Fruit fly (Drosophila melanogaster) whole organism, embryonic: ENCODE measurements around the gene CG13077.

ENCODE experiments used
- Bteb2 ChIP-seq: fragments of 200-800 bp; sonication (Bioruptor generic); optimal IDR thresholded peaks from 2 replicates; lab custom pipeline; 2016; ENCODE audit warnings: missing biosample characterization, missing genetic modification characterization
- CG10431 ChIP-seq: fragments of 200-800 bp; sonication (Bioruptor generic); optimal IDR thresholded peaks from 3 replicates; lab custom pipeline; 2018; ENCODE audit warnings: missing biosample characterization, mild to moderate bottlenecking, missing genetic modification characterization
- CG11723 ChIP-seq: fragments of 200-800 bp; sonication (Bioruptor generic); optimal IDR thresholded peaks from 2 replicates; lab custom pipeline; 2017; ENCODE audit warnings: missing biosample characterization, mild to moderate bottlenecking, missing genetic modification characterization
- CG12942 ChIP-seq: fragments of 200-800 bp; sonication (Bioruptor generic); optimal IDR thresholded peaks from 3 replicates; lab custom pipeline; 2016; ENCODE audit warnings: missing biosample characterization, missing genetic modification characterization
- CG13287 ChIP-seq: fragments of 200-800 bp; sonication (Bioruptor generic); IDR thresholded peaks from 2 replicates; pipeline ENCODE4 v1.3.6; 2022; ENCODE audit warnings: missing biosample characterization, missing genetic modification characterization; ENCODE audit not compliant: partially characterized antibody
- CG13296 ChIP-seq: fragments of 200-800 bp; sonication (Bioruptor generic); optimal IDR thresholded peaks from 3 replicates; lab custom pipeline; 2018; ENCODE audit warnings: missing biosample characterization, mild to moderate bottlenecking, missing genetic modification characterization
- CG13775 ChIP-seq: fragments of 200-800 bp; sonication (Bioruptor generic); optimal IDR thresholded peaks from 3 replicates; lab custom pipeline; 2017; ENCODE audit warnings: missing biosample characterization, mild to moderate bottlenecking, missing genetic modification characterization
- CG15601 ChIP-seq: fragments of 200-800 bp; sonication (Bioruptor generic); optimal IDR thresholded peaks from 3 replicates; lab custom pipeline; 2019; ENCODE audit warnings: missing biosample characterization, mild to moderate bottlenecking, missing genetic modification characterization, moderate library complexity
- CG17361 ChIP-seq: fragments of 200-800 bp; sonication (Bioruptor generic); IDR thresholded peaks from 3 replicates; pipeline ENCODE4 v1.3.6; 2022; ENCODE audit warnings: missing biosample characterization, missing genetic modification characterization
- CG17912 ChIP-seq: fragments of 200-800 bp; sonication (Bioruptor generic); optimal IDR thresholded peaks from 2 replicates; lab custom pipeline; 2018; ENCODE audit warnings: missing biosample characterization, mild to moderate bottlenecking, missing genetic modification characterization
- CG2120 ChIP-seq: fragments of 200-800 bp; sonication (Bioruptor generic); optimal IDR thresholded peaks from 3 replicates; lab custom pipeline; 2016; ENCODE audit warnings: missing biosample characterization, missing genetic modification characterization
- CG32767 ChIP-seq: fragments of 200-800 bp; sonication (Bioruptor generic); IDR thresholded peaks from 2 replicates; pipeline ENCODE4 v1.3.6; 2022; ENCODE audit warnings: missing biosample characterization, missing genetic modification characterization
- CG3281 ChIP-seq: fragments of 200-800 bp; sonication (Bioruptor generic); optimal IDR thresholded peaks from 3 replicates; lab custom pipeline; 2017; ENCODE audit warnings: missing biosample characterization, mild to moderate bottlenecking, missing genetic modification characterization
- CG3726 ChIP-seq: fragments of 200-800 bp; sonication (Bioruptor generic); IDR thresholded peaks from 3 replicates; pipeline ENCODE4, ENCODE4 v1.3.6; 2022; ENCODE audit warnings: missing biosample characterization, missing genetic modification characterization
- CG6175 ChIP-seq: fragments of 200-800 bp; sonication (Bioruptor generic); IDR thresholded peaks from 3 replicates; pipeline ENCODE4 v1.3.6; 2022; ENCODE audit warnings: missing biosample characterization, missing genetic modification characterization
- CG8290 ChIP-seq, 3 experiments: fragments of 200-800 bp; sonication (Bioruptor generic); optimal IDR thresholded peaks; 2 replicates each; lab custom pipeline; 2016 to 2019; ENCODE audit warnings: missing biosample characterization in 3 of 3, missing genetic modification characterization in 3 of 3, mild to moderate bottlenecking in 2 of 3, moderate library complexity in 1 of 3
- CG8478 ChIP-seq: fragments of >200 bp; optimal IDR thresholded peaks from 2 replicates; lab custom pipeline; 2018
- CG9437 ChIP-seq: fragments of 200-800 bp; sonication (Bioruptor generic); optimal IDR thresholded peaks from 2 replicates; lab custom pipeline; 2018; ENCODE audit warnings: missing biosample characterization, mild to moderate bottlenecking, missing genetic modification characterization
- CG9727 ChIP-seq: fragments of 200-800 bp; sonication (Bioruptor generic); optimal IDR thresholded peaks from 3 replicates; lab custom pipeline; 2017; ENCODE audit warnings: missing biosample characterization, mild to moderate bottlenecking, missing genetic modification characterization
- Dfd ChIP-seq, 2 experiments: fragments of >200 bp; optimal IDR thresholded peaks; 2 replicates each; lab custom pipeline; 2017; ENCODE audit warnings: missing biosample characterization in 2 of 2, missing genetic modification characterization in 2 of 2
- Dp ChIP-seq: fragments of 200-800 bp; sonication (Bioruptor generic); optimal IDR thresholded peaks from 2 replicates; lab custom pipeline; 2018; ENCODE audit warnings: missing biosample characterization, mild to moderate bottlenecking, missing genetic modification characterization, moderate library complexity
- Ets97D ChIP-seq: fragments of 200-800 bp; sonication (Bioruptor generic); optimal IDR thresholded peaks from 3 replicates; lab custom pipeline; 2016; ENCODE audit warnings: missing biosample characterization, missing genetic modification characterization
- HmgD ChIP-seq: fragments of 200-800 bp; sonication (Bioruptor generic); optimal IDR thresholded peaks from 3 replicates; lab custom pipeline; 2016; ENCODE audit warnings: missing biosample characterization, missing genetic modification characterization
- Mad ChIP-seq: fragments of 200-800 bp; sonication (Bioruptor generic); optimal IDR thresholded peaks from 2 replicates; lab custom pipeline; 2016; ENCODE audit warnings: missing biosample characterization, missing genetic modification characterization
- Mes4 ChIP-seq: fragments of 200-800 bp; sonication (Bioruptor generic); optimal IDR thresholded peaks from 2 replicates; lab custom pipeline; 2016; ENCODE audit warnings: missing biosample characterization, missing genetic modification characterization
- NC2β ChIP-seq: fragments of 200-800 bp; sonication (Bioruptor generic); optimal IDR thresholded peaks from 2 replicates; lab custom pipeline; 2016; ENCODE audit warnings: missing biosample characterization, missing genetic modification characterization
- Neu2 ChIP-seq: fragments of 200-800 bp; sonication (Bioruptor generic); optimal IDR thresholded peaks from 3 replicates; lab custom pipeline; 2016; ENCODE audit warnings: missing biosample characterization, missing genetic modification characterization, borderline replicate concordance
- Taf1 ChIP-seq: fragments of 200-800 bp; sonication (Bioruptor generic); IDR thresholded peaks from 2 replicates; pipeline ENCODE4 v1.3.6; 2022; ENCODE audit warnings: missing biosample characterization, missing genetic modification characterization
- Xrp1 ChIP-seq: fragments of 200-800 bp; sonication (Bioruptor generic); IDR thresholded peaks from 2 replicates; pipeline ENCODE4 v1.3.6; 2022; ENCODE audit warnings: missing biosample characterization, missing genetic modification characterization
- cas ChIP-seq: fragments of 200-800 bp; sonication (Bioruptor generic); IDR thresholded peaks from 2 replicates; pipeline ENCODE4 v1.3.6; 2022; ENCODE audit warnings: missing biosample characterization, missing genetic modification characterization
- caup ChIP-seq: fragments of 200-800 bp; sonication (Bioruptor generic); optimal IDR thresholded peaks from 3 replicates; lab custom pipeline; 2017; ENCODE audit warnings: missing biosample characterization, mild to moderate bottlenecking, missing genetic modification characterization, moderate library complexity; ENCODE audit not compliant: severe bottlenecking
- chn ChIP-seq: fragments of 200-800 bp; sonication (Bioruptor generic); optimal IDR thresholded peaks from 2 replicates; lab custom pipeline; 2016; ENCODE audit warnings: missing biosample characterization, missing genetic modification characterization
- corto ChIP-seq: fragments of 200-800 bp; sonication (Bioruptor generic); optimal IDR thresholded peaks from 2 replicates; lab custom pipeline; 2016; ENCODE audit warnings: missing biosample characterization, mild to moderate bottlenecking, missing genetic modification characterization, moderate library complexity
- croc ChIP-seq: fragments of 200-800 bp; sonication (Bioruptor generic); conservative IDR thresholded peaks from 3 replicates; pipeline ENCODE4 v1.3.6; 2022; ENCODE audit warnings: missing biosample characterization, missing genetic modification characterization
- grau ChIP-seq: fragments of 200-800 bp; optimal IDR thresholded peaks from 3 replicates; lab custom pipeline; 2019; ENCODE audit warnings: missing biosample characterization, mild to moderate bottlenecking, missing genetic modification characterization, moderate library complexity
- hth ChIP-seq: fragments of >200 bp; optimal IDR thresholded peaks from 2 replicates; lab custom pipeline; 2017; ENCODE audit warnings: inconsistent platforms
- insv ChIP-seq, 2 experiments: fragments of 200-800 bp; sonication (Bioruptor generic); optimal IDR thresholded peaks; 3 replicates each; lab custom pipeline; 2016 to 2018; ENCODE audit warnings: missing biosample characterization in 2 of 2, missing genetic modification characterization in 2 of 2
- kni ChIP-seq: fragments of 200-800 bp; sonication (Bioruptor generic); optimal IDR thresholded peaks from 3 replicates; lab custom pipeline; 2017; ENCODE audit warnings: mild to moderate bottlenecking, missing biosample characterization, missing genetic modification reagents, missing genetic modification characterization
- lbe ChIP-seq: fragments of 200-800 bp; sonication (Bioruptor generic); optimal IDR thresholded peaks from 2 replicates; lab custom pipeline; 2016; ENCODE audit warnings: missing biosample characterization, mild to moderate bottlenecking, missing genetic modification characterization
- lilli ChIP-seq: fragments of 200-800 bp; sonication (Bioruptor generic); optimal IDR thresholded peaks from 3 replicates; lab custom pipeline; 2016; ENCODE audit warnings: missing biosample characterization, missing genetic modification characterization
- lmd ChIP-seq: fragments of 200-800 bp; sonication (Bioruptor generic); IDR thresholded peaks from 2 replicates; pipeline ENCODE4 v1.3.6; 2022; ENCODE audit warnings: missing biosample characterization, missing genetic modification characterization
- luna ChIP-seq: fragments of 200-800 bp; sonication (Bioruptor generic); optimal IDR thresholded peaks from 2 replicates; lab custom pipeline; 2016; ENCODE audit warnings: missing biosample characterization, missing genetic modification characterization
- oc ChIP-seq: fragments of 200-800 bp; sonication (Bioruptor generic); optimal IDR thresholded peaks from 2 replicates; lab custom pipeline; 2018; ENCODE audit warnings: missing biosample characterization, mild to moderate bottlenecking, missing genetic modification characterization, moderate library complexity
- ranshi ChIP-seq: fragments of 200-800 bp; sonication (Bioruptor generic); IDR thresholded peaks from 2 replicates; pipeline ENCODE4 v1.3.6; 2022; ENCODE audit warnings: missing biosample characterization, missing genetic modification characterization
- ro ChIP-seq: fragments of 200-800 bp; sonication (Bioruptor generic); IDR thresholded peaks from 2 replicates; pipeline ENCODE4 v1.3.6; 2022; ENCODE audit warnings: missing biosample characterization, missing genetic modification characterization
- scrt ChIP-seq: fragments of 200-800 bp; sonication (Bioruptor generic); optimal IDR thresholded peaks from 2 replicates; lab custom pipeline; 2018; ENCODE audit warnings: missing biosample characterization, mild to moderate bottlenecking, missing genetic modification characterization, moderate library complexity
- sens ChIP-seq: fragments of 200-800 bp; sonication (Bioruptor generic); peaks from one replicate; lab custom pipeline; 2016; ENCODE audit warnings: missing biosample characterization, missing genetic modification characterization
- slbo ChIP-seq: fragments of 200-800 bp; sonication (Bioruptor generic); IDR thresholded peaks from 2 replicates; pipeline ENCODE4 v1.3.6; 2022; ENCODE audit warnings: missing biosample characterization, missing genetic modification characterization
- tna ChIP-seq: fragments of 200-800 bp; sonication (Bioruptor generic); IDR thresholded peaks from 2 replicates; pipeline ENCODE4 v1.3.6; 2022; ENCODE audit warnings: missing biosample characterization, missing genetic modification characterization; ENCODE audit not compliant: partially characterized antibody
- zen ChIP-seq: fragments of 200-800 bp; sonication (Bioruptor generic); optimal IDR thresholded peaks from 3 replicates; lab custom pipeline; 2018; ENCODE audit warnings: missing biosample characterization, mild to moderate bottlenecking, missing genetic modification characterization, moderate library complexity
- zf30C ChIP-seq: fragments of 200-800 bp; sonication (Bioruptor generic); optimal IDR thresholded peaks from 3 replicates; lab custom pipeline; 2018; ENCODE audit warnings: missing biosample characterization, mild to moderate bottlenecking, missing genetic modification characterization

CG13077 gene

DNA sequence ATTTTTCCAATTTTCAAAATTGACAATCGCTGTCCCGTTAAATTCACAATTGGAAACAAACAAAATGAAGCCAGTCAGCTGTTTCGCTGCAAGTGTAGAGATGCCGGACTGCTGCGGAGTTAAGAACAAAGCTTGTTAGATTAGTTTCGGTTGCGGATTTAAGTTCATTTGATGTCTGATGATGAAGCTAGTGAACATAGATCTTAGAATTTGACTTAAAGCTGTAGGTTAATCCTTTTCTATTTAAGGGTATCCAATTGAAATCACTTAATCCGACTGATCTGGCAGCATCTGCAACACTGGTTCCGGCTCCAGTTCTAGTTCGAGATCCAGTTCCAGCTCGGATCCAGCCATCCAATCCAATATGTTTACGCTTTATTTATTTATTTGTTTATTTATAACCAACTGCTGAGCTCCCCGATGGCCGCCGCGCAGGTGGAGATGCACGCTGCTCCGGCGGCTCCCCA is 18.3 kb downstream of the CG13077 start, which contains the start of the genes PCNA2 and CG10366 (continued):
- peak; percentile 66 for TF ChIP-seq CG12942 (GFP tag; lab: Kevin White, UChicago)
- TF ChIP-seq scrt, result no peak
- TF ChIP-seq lmd, result peak; percentile 56
- TF ChIP-seq Xrp1, result peak; percentile 61; the same call in 1 of the 2 replicates
- TF ChIP-seq Neu2, result no peak
- peak; percentile 78 for TF ChIP-seq CG13775 (GFP tag; lab: Kevin White, UChicago)
- no peak for TF ChIP-seq ro (GFP tag; lab: Robert Waterston, UW)
- no peak for TF ChIP-seq CG8478
- no peak; the same call in 1 of the 2 replicates for TF ChIP-seq Taf1
- TF ChIP-seq CG3281 (GFP tag; lab: Kevin White, UChicago), result peak; percentile 63
- peak; percentile 61 for TF ChIP-seq Dp
- TF ChIP-seq CG17361, result peak; percentile 56; the same call in 2 of the 3 replicates
- TF ChIP-seq oc (tag; lab: Kevin White, UChicago), result no peak
- TF ChIP-seq CG9437 (GFP tag; lab: Kevin White, UChicago), result peak; percentile 28
- TF ChIP-seq zf30C (GFP tag; lab: Kevin White, UChicago), result no peak
- TF ChIP-seq CG13296 (GFP tag; lab: Kevin White, UChicago), result peak; percentile 64
- peak; percentile 42 for TF ChIP-seq kni (GFP tag; lab: Kevin White, UChicago)
- peak; percentile 4 for TF ChIP-seq CG11723 (GFP tag; lab: Kevin White, UChicago)
- peak; percentile 35 for TF ChIP-seq caup (GFP tag; lab: Kevin White, UChicago)
- TF ChIP-seq cas (GFP tag; lab: Robert Waterston, UW), result no peak
- no peak for TF ChIP-seq corto (GFP tag; lab: Kevin White, UChicago)
- TF ChIP-seq Ets97D, result peak; percentile 78
- TF ChIP-seq CG8290 (GFP tag; optimal IDR thresholded peaks at IDR 0.05; lab: Kevin White, UChicago), result peak; percentile 78
- peak; percentile 60 to 76 for TF ChIP-seq CG8290 (tag; optimal IDR thresholded peaks at IDR 0.05; lab: Kevin White, UChicago)
- TF ChIP-seq CG6175 (GFP tag; lab: Robert Waterston, UW), result no peak
- peak; percentile 83 for TF ChIP-seq lilli (GFP tag; lab: Kevin White, UChicago)
- peak; percentile 57 for TF ChIP-seq CG9727
- no peak for TF ChIP-seq Dfd (GFP tag; optimal IDR thresholded peaks at IDR 0.05; lab: Kevin White, UChicago)
- no peak for TF ChIP-seq tna
- TF ChIP-seq hth (lab: Kevin White, UChicago), result no peak
- peak; percentile 54 for TF ChIP-seq zen
- peak; percentile 76 for TF ChIP-seq Mad (GFP tag; lab: Kevin White, UChicago)
- peak; percentile 42 for TF ChIP-seq CG15601
- peak; percentile 82 for TF ChIP-seq CG2120 (GFP tag; lab: Kevin White, UChicago)
- TF ChIP-seq lbe (GFP tag; lab: Kevin White, UChicago), result no peak
- TF ChIP-seq CG32767 (GFP tag; lab: Robert Waterston, UW), result peak; percentile 45; the same call in 1 of the 2 replicates
- peak; percentile 71 for TF ChIP-seq HmgD (GFP tag; lab: Kevin White, UChicago)
- TF ChIP-seq grau (tag; lab: Kevin White, UChicago), result peak; percentile 65
- no peak for TF ChIP-seq CG3726 (GFP tag; lab: Robert Waterston, UW)
- peak; percentile 61 for TF ChIP-seq luna
- TF ChIP-seq slbo (GFP tag; lab: Robert Waterston, UW), result peak; percentile 77
- TF ChIP-seq Mes4, result peak; percentile 56
- peak; percentile 76 for TF ChIP-seq NC2β
- peak; percentile 94 for TF ChIP-seq sens (GFP tag; lab: Kevin White, UChicago)
- TF ChIP-seq CG10431 (GFP tag; lab: Kevin White, UChicago), result no peak
- TF ChIP-seq insv (GFP tag; optimal IDR thresholded peaks at IDR 0.05; lab: Kevin White, UChicago), result peak in 1 of 2 experiments; percentile 87
- peak; percentile 61 for TF ChIP-seq chn
- no peak for TF ChIP-seq CG17912 (GFP tag; lab: Kevin White, UChicago)
- TF ChIP-seq croc, result no peak
- peak; percentile 68 for TF ChIP-seq CG13287
- TF ChIP-seq Bteb2 (GFP tag; lab: Kevin White, UChicago), result peak; percentile 53
- TF ChIP-seq ranshi (GFP tag; lab: Robert Waterston, UW), result no peak
